Worm (Caenorhabditis elegans) whole organism, young adult: ENCODE results near the gene arrd-7.

ENCODE experiments used
- B0035.1 ChIP-seq: sonication (generic microtip); optimal IDR thresholded peaks from 2 replicates; lab custom pipeline; 2016; ENCODE audit warnings: missing genetic modification characterization, mild to moderate bottlenecking, missing compliant biosample characterization, missing genotype, missing genetic modification reagents
- B0336.3 ChIP-seq: fragments of 200-800 bp; sonication (Bioruptor generic); IDR thresholded peaks from 2 replicates; pipeline ENCODE4 v1.3.6; 2022; ENCODE audit warnings: missing genetic modification characterization, missing compliant biosample characterization
- C06A6.2 ChIP-seq: fragments of 200-800 bp; sonication (Bioruptor generic); conservative IDR thresholded peaks from 2 replicates; pipeline ENCODE4 v1.3.6; 2022; ENCODE audit warnings: missing genetic modification characterization, missing compliant biosample characterization
- C17E4.6 ChIP-seq: fragments of 200-800 bp; sonication (Bioruptor generic); IDR thresholded peaks from 2 replicates; pipeline ENCODE4 v1.3.6; 2022; ENCODE audit warnings: missing genetic modification reagents, missing genetic modification characterization, missing compliant biosample characterization
- F22D6.2 ChIP-seq: sonication (generic microtip); optimal IDR thresholded peaks from 2 replicates; lab custom pipeline; 2016; ENCODE audit warnings: mild to moderate bottlenecking, missing genetic modification characterization, missing compliant biosample characterization
- F33H1.4 ChIP-seq: fragments of 200-800 bp; sonication (Bioruptor generic); IDR thresholded peaks from 2 replicates; pipeline ENCODE4 v1.3.6; 2022; ENCODE audit warnings: missing genetic modification reagents, missing genetic modification characterization, missing compliant biosample characterization
- F57C9.4 ChIP-seq: sonication (generic microtip); optimal IDR thresholded peaks from 2 replicates; lab custom pipeline; 2017; ENCODE audit warnings: mild to moderate bottlenecking, missing genetic modification characterization, missing compliant biosample characterization
- K11D2.4 ChIP-seq: fragments of 200-800 bp; sonication (Bioruptor generic); IDR thresholded peaks from 2 replicates; pipeline ENCODE4 v1.3.6; 2022; ENCODE audit warnings: missing genetic modification reagents, missing genetic modification characterization, missing compliant biosample characterization
- K12H6.12 ChIP-seq: fragments of 200-800 bp; sonication (Bioruptor generic); optimal IDR thresholded peaks from 2 replicates; lab custom pipeline; 2018; ENCODE audit warnings: mild to moderate bottlenecking, missing genetic modification characterization, missing compliant biosample characterization
- T07F8.4 ChIP-seq: sonication (generic microtip); optimal IDR thresholded peaks from 2 replicates; lab custom pipeline; 2016; ENCODE audit warnings: mild to moderate bottlenecking, missing genetic modification characterization, moderate library complexity, missing compliant biosample characterization
- Y53F4B.3 ChIP-seq: fragments of 200-800 bp; sonication (Bioruptor generic); IDR thresholded peaks from 2 replicates; pipeline ENCODE4 v1.3.6; 2022; ENCODE audit warnings: missing genetic modification reagents, missing genetic modification characterization, missing compliant biosample characterization
- Y53G8AR.9 ChIP-seq: fragments of 200-800 bp; sonication (Bioruptor generic); conservative IDR thresholded peaks from 2 replicates; pipeline ENCODE4 v1.3.6; 2022; ENCODE audit warnings: missing genetic modification reagents, missing genetic modification characterization, missing compliant biosample characterization
- Y56A3A.18 ChIP-seq: fragments of 200-800 bp; sonication (Bioruptor generic); IDR thresholded peaks from 2 replicates; pipeline ENCODE4 v1.3.6; 2022; ENCODE audit warnings: missing genetic modification reagents, missing genetic modification characterization, missing compliant biosample characterization
- ama-1 ChIP-seq, 3 experiments: fragments of 150-350 bp in 1 of 3; sonication (generic microtip) in 2 of 3; optimal IDR thresholded peaks; 2 replicates each; lab custom pipeline; 2014 to 2018; ENCODE audit warnings: missing biosample characterization in 2 of 3, missing genetic modification characterization in 2 of 3, missing genetic modification reagents in 2 of 3
- aptf-2 ChIP-seq: fragments of 200-800 bp; sonication (Bioruptor generic); conservative IDR thresholded peaks from 2 replicates; pipeline ENCODE4 v1.3.6; 2022; ENCODE audit warnings: missing genetic modification reagents, missing genetic modification characterization, missing compliant biosample characterization
- aptf-3 ChIP-seq: fragments of 200-800 bp; sonication (Bioruptor generic); IDR thresholded peaks from 2 replicates; pipeline ENCODE4 v1.3.6; 2022; ENCODE audit warnings: missing genetic modification characterization, missing compliant biosample characterization
- attf-3 ChIP-seq: fragments of 200-800 bp; sonication (Bioruptor generic); conservative IDR thresholded peaks from 2 replicates; pipeline ENCODE4 v1.3.6; 2022; ENCODE audit warnings: missing genetic modification reagents, missing genetic modification characterization, missing compliant biosample characterization
- attf-6 ChIP-seq: fragments of 200-800 bp; sonication (Bioruptor generic); IDR thresholded peaks from 2 replicates; pipeline ENCODE4 v1.3.6; 2022; ENCODE audit warnings: missing genetic modification reagents, missing genetic modification characterization, missing compliant biosample characterization
- cebp-1 ChIP-seq, 2 experiments: fragments of 200-800 bp in 1 of 2; sonication (Bioruptor generic) in 1 of 2; sonication (generic microtip) in 1 of 2; IDR thresholded peaks in 1 of 2; optimal IDR thresholded peaks in 1 of 2; 2 replicates each; pipeline versions ENCODE4 v1.3.6 to Lab custom; 2017 to 2022; ENCODE audit warnings: missing compliant biosample characterization in 2 of 2, missing genetic modification characterization in 2 of 2, mild to moderate bottlenecking in 1 of 2, missing genetic modification reagents in 1 of 2, moderate library complexity in 1 of 2
- chd-7 ChIP-seq: sonication (generic microtip); optimal IDR thresholded peaks from 2 replicates; lab custom pipeline; 2016; ENCODE audit warnings: mild to moderate bottlenecking, missing genetic modification characterization, moderate library complexity, missing compliant biosample characterization
- dpff-1 ChIP-seq: sonication (generic microtip); optimal IDR thresholded peaks from 2 replicates; lab custom pipeline; 2017; ENCODE audit warnings: mild to moderate bottlenecking, missing genetic modification characterization, missing compliant biosample characterization
- egl-44 ChIP-seq: fragments of 200-800 bp; sonication (Bioruptor generic); IDR thresholded peaks from 2 replicates; pipeline ENCODE4 v1.3.6; 2022; ENCODE audit warnings: missing genetic modification reagents, missing genetic modification characterization, missing compliant biosample characterization
- fkh-3 ChIP-seq: sonication (generic microtip); optimal IDR thresholded peaks from 2 replicates; lab custom pipeline; 2016; ENCODE audit warnings: mild to moderate bottlenecking, missing genetic modification characterization, missing compliant biosample characterization
- him-1 ChIP-seq: sonication (generic microtip); optimal IDR thresholded peaks from 2 replicates; lab custom pipeline; 2016; ENCODE audit warnings: missing genotype, missing genetic modification reagents, missing genetic modification characterization, missing compliant biosample characterization
- hmg-20 ChIP-seq: fragments of 200-800 bp; sonication (Bioruptor generic); IDR thresholded peaks from 2 replicates; pipeline ENCODE4 v1.3.6; 2022; ENCODE audit warnings: missing genetic modification reagents, missing genetic modification characterization, missing compliant biosample characterization
- hsf-1 ChIP-seq: fragments of 200-800 bp; sonication (Bioruptor generic); IDR thresholded peaks from 2 replicates; pipeline ENCODE4 v1.3.6; 2022; ENCODE audit warnings: missing genetic modification reagents, missing genetic modification characterization, missing compliant biosample characterization
- lin-26 ChIP-seq: fragments of 200-800 bp; sonication (Bioruptor generic); IDR thresholded peaks from 2 replicates; pipeline ENCODE4 v1.3.6; 2022; ENCODE audit warnings: missing genetic modification reagents, missing genetic modification characterization, missing compliant biosample characterization
- lin-40 ChIP-seq: sonication (generic microtip); optimal IDR thresholded peaks from 2 replicates; lab custom pipeline; 2016; ENCODE audit warnings: missing genetic modification characterization, mild to moderate bottlenecking, missing compliant biosample characterization, missing genotype, missing genetic modification reagents
- lsl-1 ChIP-seq: fragments of 200-800 bp; sonication (Bioruptor generic); optimal IDR thresholded peaks from 2 replicates; lab custom pipeline; 2018; ENCODE audit warnings: mild to moderate bottlenecking, missing genetic modification characterization, moderate library complexity, missing compliant biosample characterization
- madf-10 ChIP-seq: sonication (generic microtip); optimal IDR thresholded peaks from 2 replicates; lab custom pipeline; 2016; ENCODE audit warnings: mild to moderate bottlenecking, missing genetic modification characterization, missing compliant biosample characterization
- madf-3 ChIP-seq: fragments of 200-800 bp; sonication (Bioruptor generic); IDR thresholded peaks from 2 replicates; pipeline ENCODE4 v1.3.6; 2022; ENCODE audit warnings: missing genetic modification reagents, missing genetic modification characterization, missing compliant biosample characterization
- madf-6 ChIP-seq: fragments of 200-800 bp; sonication (Bioruptor generic); IDR thresholded peaks from 2 replicates; pipeline ENCODE4 v1.3.6; 2022; ENCODE audit warnings: missing genetic modification reagents, missing genetic modification characterization, missing compliant biosample characterization
- madf-8 ChIP-seq: fragments of 200-800 bp; sonication (Bioruptor generic); conservative IDR thresholded peaks from 2 replicates; pipeline ENCODE4 v1.3.6; 2022; ENCODE audit warnings: missing genetic modification reagents, missing genetic modification characterization, missing compliant biosample characterization
- nfyb-1 ChIP-seq: fragments of 200-800 bp; sonication (Bioruptor generic); IDR thresholded peaks from 2 replicates; pipeline ENCODE4 v1.3.6; 2022; ENCODE audit warnings: missing genetic modification reagents, missing genetic modification characterization, missing compliant biosample characterization
- nhr-120 ChIP-seq: fragments of 200-800 bp; sonication (Bioruptor generic); IDR thresholded peaks from 2 replicates; pipeline ENCODE4 v1.3.6; 2022; ENCODE audit warnings: missing genetic modification characterization, missing compliant biosample characterization
- nhr-27 ChIP-seq: fragments of 200-800 bp; sonication (Bioruptor generic); optimal IDR thresholded peaks from 2 replicates; lab custom pipeline; 2018; ENCODE audit warnings: mild to moderate bottlenecking, missing genetic modification characterization, moderate library complexity, missing compliant biosample characterization
- repo-1 ChIP-seq: sonication (generic microtip); optimal IDR thresholded peaks from 2 replicates; lab custom pipeline; 2017; ENCODE audit warnings: mild to moderate bottlenecking, missing genetic modification characterization, missing compliant biosample characterization
- sdz-38 ChIP-seq: sonication (generic microtip); optimal IDR thresholded peaks from 2 replicates; lab custom pipeline; 2016; ENCODE audit warnings: missing genotype, missing genetic modification characterization, missing compliant biosample characterization
- snpc-4 ChIP-seq, 5 experiments: fragments of 150-350 bp in 1 of 5; sonication (generic microtip) in 4 of 5; optimal IDR thresholded peaks; 2 replicates each; lab custom pipeline; 2014 to 2018; ENCODE audit warnings: missing genetic modification characterization in 5 of 5, missing biosample characterization in 3 of 5, antibody characterized with exemption in 2 of 5, mild to moderate bottlenecking in 2 of 5, missing compliant biosample characterization in 2 of 5, missing genotype in 2 of 5, moderate library complexity in 2 of 5, missing genetic modification reagents in 1 of 5
- tbp1 ChIP-seq: fragments of 200-800 bp; sonication (Bioruptor generic); optimal IDR thresholded peaks from 2 replicates; lab custom pipeline; 2018; ENCODE audit warnings: mild to moderate bottlenecking, missing genetic modification characterization, missing compliant biosample characterization
- tbx-9 ChIP-seq: sonication (generic microtip); optimal IDR thresholded peaks from 2 replicates; lab custom pipeline; 2016; ENCODE audit warnings: borderline replicate concordance, missing genetic modification characterization, inconsistent platforms, missing compliant biosample characterization
- tlf-1 ChIP-seq: fragments of 200-800 bp; sonication (Bioruptor generic); optimal IDR thresholded peaks from 2 replicates; lab custom pipeline; 2018; ENCODE audit warnings: mild to moderate bottlenecking, missing genetic modification characterization, missing compliant biosample characterization
- xnd-1 ChIP-seq: sonication (generic microtip); optimal IDR thresholded peaks from 2 replicates; lab custom pipeline; 2016; ENCODE audit warnings: missing genotype, missing genetic modification reagents, missing genetic modification characterization, missing compliant biosample characterization
- zim-3 ChIP-seq: sonication (generic microtip); optimal IDR thresholded peaks from 2 replicates; lab custom pipeline; 2017; ENCODE audit warnings: mild to moderate bottlenecking, missing genetic modification characterization, moderate library complexity, missing compliant biosample characterization
- ztf-18 ChIP-seq: sonication (generic microtip); optimal IDR thresholded peaks from 2 replicates; lab custom pipeline; 2016; ENCODE audit warnings: missing genotype, mild to moderate bottlenecking, missing genetic modification characterization, missing compliant biosample characterization
- ztf-25 ChIP-seq: fragments of 200-800 bp; sonication (Bioruptor generic); IDR thresholded peaks from 2 replicates; pipeline ENCODE4 v1.3.6; 2022; ENCODE audit warnings: missing genetic modification reagents, missing genetic modification characterization, missing compliant biosample characterization
- ztf-26 ChIP-seq: sonication (generic microtip); optimal IDR thresholded peaks from 2 replicates; lab custom pipeline; 2017; ENCODE audit warnings: missing genetic modification characterization, missing compliant biosample characterization
- ztf-28 ChIP-seq: fragments of 200-800 bp; sonication (Bioruptor generic); IDR thresholded peaks from 2 replicates; pipeline ENCODE4 v1.3.6; 2022; ENCODE audit warnings: missing genetic modification reagents, missing genetic modification characterization, missing compliant biosample characterization
- ztf-3 ChIP-seq: fragments of 200-800 bp; sonication (Bioruptor generic); optimal IDR thresholded peaks from 2 replicates; lab custom pipeline; 2018; ENCODE audit warnings: mild to moderate bottlenecking, missing genetic modification characterization, missing compliant biosample characterization

arrd-7 gene

DNA sequence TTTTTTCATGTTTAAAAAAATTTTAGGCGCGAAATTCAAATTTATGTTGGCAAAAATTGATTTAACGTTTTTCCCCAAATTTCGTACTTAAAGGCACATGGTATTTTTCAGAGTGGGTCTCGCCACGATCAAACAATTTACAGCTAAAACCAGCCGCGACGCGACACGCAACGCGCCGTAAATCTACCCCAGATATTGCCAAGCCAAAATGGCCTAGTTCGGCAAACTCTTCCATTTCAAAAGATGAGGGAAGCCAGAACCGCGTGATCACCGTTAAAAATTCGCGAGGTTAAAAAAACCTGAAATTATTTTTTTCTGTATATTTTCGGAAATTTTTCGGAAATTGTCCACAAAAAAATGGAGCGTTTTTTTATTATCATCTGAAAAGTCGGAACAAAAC, 2.5 kb downstream of the arrd-7 start:
- peak; percentile 32 for TF ChIP-seq ztf-26 (tag; lab: Kevin White, UChicago)
- TF ChIP-seq C17E4.6 (GFP tag; lab: Robert Waterston, UW), result no peak
- TF ChIP-seq Y53G8AR.9 (GFP tag; lab: Robert Waterston, UW), result no peak
- TF ChIP-seq attf-3 (GFP tag; lab: Robert Waterston, UW), result no peak
- no peak for TF ChIP-seq hsf-1 (GFP tag; lab: Robert Waterston, UW)
- TF ChIP-seq sdz-38 (tag; lab: Kevin White, UChicago), result no peak
- peak; percentile 85 for TF ChIP-seq madf-3 (GFP tag; lab: Robert Waterston, UW)
- peak; percentile 26 for TF ChIP-seq ama-1 (optimal IDR thresholded peaks at IDR 0.05; lab: Kevin White, UChicago)
- no peak for TF ChIP-seq ama-1 (GFP tag; optimal IDR thresholded peaks at IDR 0.05; lab: Kevin White, UChicago)
- TF ChIP-seq B0336.3 (GFP tag; lab: Robert Waterston, UW), result no peak
- TF ChIP-seq snpc-4 (GFP tag; optimal IDR thresholded peaks at IDR 0.05; lab: Kevin White, UChicago), result no peak
- no peak for TF ChIP-seq snpc-4 (tag; optimal IDR thresholded peaks at IDR 0.05; lab: Kevin White, UChicago)
- no peak for TF ChIP-seq B0035.1 (tag; lab: Kevin White, UChicago)
- no peak for TF ChIP-seq F57C9.4 (tag; lab: Kevin White, UChicago)
- TF ChIP-seq aptf-3 (GFP tag; lab: Robert Waterston, UW), result no peak
- no peak for TF ChIP-seq dpff-1
- TF ChIP-seq hmg-20, result no peak
- TF ChIP-seq lin-40 (tag; lab: Kevin White, UChicago), result no peak
- no peak for TF ChIP-seq F22D6.2 (tag; lab: Kevin White, UChicago)
- no peak for TF ChIP-seq tbp1
- TF ChIP-seq ztf-28 (GFP tag; lab: Robert Waterston, UW), result 0 out of 2 replicates have a peak, but pooled peaks have one; percentile 31
- peak; percentile 47 for TF ChIP-seq repo-1 (tag; lab: Kevin White, UChicago)
- TF ChIP-seq tbx-9 (tag; lab: Kevin White, UChicago), result no peak
- no peak for TF ChIP-seq T07F8.4 (tag; lab: Kevin White, UChicago)
- TF ChIP-seq him-1 (tag; lab: Kevin White, UChicago), result peak; percentile 78
- no peak for TF ChIP-seq fkh-3 (tag; lab: Kevin White, UChicago)
- TF ChIP-seq attf-6 (GFP tag; lab: Robert Waterston, UW), result no peak
- no peak for TF ChIP-seq aptf-2 (GFP tag; lab: Robert Waterston, UW)
- TF ChIP-seq K11D2.4 (GFP tag; lab: Robert Waterston, UW), result peak; percentile 27; the same call in 1 of the 2 replicates
- TF ChIP-seq nhr-120 (GFP tag; lab: Robert Waterston, UW), result no peak
- TF ChIP-seq xnd-1 (tag; lab: Kevin White, UChicago), result no peak
- no peak for TF ChIP-seq nhr-27
- TF ChIP-seq ztf-25 (GFP tag; lab: Robert Waterston, UW), result no peak
- TF ChIP-seq lin-26 (GFP tag; lab: Robert Waterston, UW), result no peak
- no peak for TF ChIP-seq Y53F4B.3
- TF ChIP-seq ztf-3 (GFP tag; lab: Kevin White, UChicago), result no peak
- no peak for TF ChIP-seq madf-8 (GFP tag; lab: Robert Waterston, UW)
- no peak for TF ChIP-seq K12H6.12 (tag; lab: Kevin White, UChicago)
- TF ChIP-seq ztf-18 (tag; lab: Kevin White, UChicago), result no peak
- no peak for TF ChIP-seq nfyb-1 (GFP tag; lab: Robert Waterston, UW)
- no peak for TF ChIP-seq F33H1.4 (GFP tag; lab: Robert Waterston, UW)
- TF ChIP-seq egl-44 (GFP tag; lab: Robert Waterston, UW), result no peak
- TF ChIP-seq madf-6, result no peak
- TF ChIP-seq lsl-1, result no peak
- TF ChIP-seq zim-3 (tag; lab: Kevin White, UChicago), result peak; percentile 9
- TF ChIP-seq madf-10 (tag; lab: Kevin White, UChicago), result no peak
- TF ChIP-seq C06A6.2 (GFP tag; lab: Robert Waterston, UW), result no peak
- peak; percentile 3 for TF ChIP-seq tlf-1
- no peak for TF ChIP-seq Y56A3A.18
- TF ChIP-seq chd-7 (tag; lab: Kevin White, UChicago), result no peak
- TF ChIP-seq cebp-1 (GFP tag; IDR thresholded peaks at IDR 0.05; lab: Robert Waterston, UW), result no peak
- TF ChIP-seq cebp-1 (tag; optimal IDR thresholded peaks at IDR 0.05; lab: Kevin White, UChicago), result peak; percentile 58
